Fruit fly (Drosophila melanogaster): ENCODE measurements around the gene CG4842.

CG4842 gene

DNA sequence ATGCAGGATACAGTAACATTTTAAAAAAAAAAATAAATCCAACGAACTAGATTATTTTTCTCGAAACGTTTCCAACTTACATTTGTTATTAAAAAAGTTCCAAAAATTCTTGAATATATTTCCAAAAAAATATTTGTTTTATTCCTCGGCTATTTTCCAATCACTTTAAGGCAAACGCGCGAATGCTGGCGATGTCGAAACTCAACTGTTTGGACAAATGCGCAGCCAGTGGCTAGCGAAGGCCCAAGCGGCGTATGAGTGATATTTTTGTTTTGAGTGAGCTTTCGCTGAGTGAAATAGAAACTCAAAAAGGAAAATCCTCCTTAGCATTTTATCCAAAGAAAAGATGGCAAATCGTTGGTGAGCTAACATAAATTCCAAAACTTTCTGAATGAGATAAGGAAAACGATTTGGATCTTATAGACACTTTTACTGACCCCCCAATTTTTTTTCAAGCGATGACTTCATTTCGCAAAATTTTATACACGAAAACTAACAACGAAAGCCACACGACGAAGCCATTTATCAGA lies 8.9 kb upstream of the CG4842 start, which contains the start of gene ringer:
TSS of gene ringer (minus strand) at position 210 of the 530 bp plus-strand sequence.
- TF ChIP-seq cyc (GFP tag; optimal IDR thresholded peaks at IDR 0.05), result no peak
- TF ChIP-seq Eip78C (GFP tag), result peak; percentile 71

DNA sequence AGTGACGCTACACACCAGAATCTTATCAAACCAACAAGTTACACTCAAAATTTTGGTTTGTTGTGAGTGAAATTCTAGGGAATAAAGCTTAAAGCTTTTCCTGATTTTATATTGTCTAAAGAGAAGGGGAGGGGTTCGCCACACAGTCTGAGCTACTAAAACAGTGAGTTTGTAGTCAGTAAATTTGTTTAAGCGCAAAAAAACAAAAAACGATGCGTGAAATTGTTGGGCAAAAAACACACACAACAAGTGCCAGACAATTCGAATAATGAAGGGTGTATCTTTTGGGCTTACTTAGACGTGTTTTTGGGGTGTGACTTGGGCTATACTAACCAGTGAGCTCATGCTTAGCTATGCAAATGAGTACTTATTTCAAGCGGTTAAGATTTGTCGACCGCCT lies 8.4 kb upstream of the CG4842 start:
- TF ChIP-seq fkh (GFP tag; optimal IDR thresholded peaks at IDR 0.05) (peak; percentile 70), svp (GFP tag) (no peak), Ets21C (GFP tag; optimal IDR thresholded peaks at IDR 0.05) (no peak), CG11762 (GFP tag; optimal IDR thresholded peaks at IDR 0.05; ENCODE audit: insufficient read depth) (no peak), CG6276 (GFP tag; optimal IDR thresholded peaks at IDR 0.05) (no peak), vri (GFP tag; optimal IDR thresholded peaks at IDR 0.05) (no peak), acj6 (GFP tag; optimal IDR thresholded peaks at IDR 0.05) (no peak), CG7368 (GFP tag; optimal IDR thresholded peaks at IDR 0.05) (no peak), spab (GFP tag; optimal IDR thresholded peaks at IDR 0.05) (no peak)

- TF ChIP-seq CG6792 (GFP tag; optimal IDR thresholded peaks at IDR 0.05) (peak; percentile 84), fkh (GFP tag; optimal IDR thresholded peaks at IDR 0.05) (no peak), CG6163 (GFP tag; IDR thresholded peaks at IDR 0.05) (peak; percentile 79), CG10669 (GFP tag; optimal IDR thresholded peaks at IDR 0.05) (peak; percentile 89), cyc (GFP tag; optimal IDR thresholded peaks at IDR 0.05) (peak; percentile 70), salr (GFP tag; optimal IDR thresholded peaks at IDR 0.05) (peak; percentile 79 to 86), lz (GFP tag; optimal IDR thresholded peaks at IDR 0.05) (peak; percentile 71), CG3919 (GFP tag; optimal IDR thresholded peaks at IDR 0.05) (peak; percentile 58), CG6808 (GFP tag; optimal IDR thresholded peaks at IDR 0.05) (peak; percentile 97), CG6854 (GFP tag; optimal IDR thresholded peaks at IDR 0.05) (peak; percentile 68), dac (GFP tag; optimal IDR thresholded peaks at IDR 0.05) (no peak), CG31627 (GFP tag; optimal IDR thresholded peaks at IDR 0.05) (peak; percentile 58), Lpt (GFP tag; optimal IDR thresholded peaks at IDR 0.05) (peak; percentile 39), Ets96B (tag; optimal IDR thresholded peaks at IDR 0.05) (peak; percentile 96), dsx (GFP tag; optimal IDR thresholded peaks at IDR 0.05; ENCODE audit: poor library complexity, severe bottlenecking) (peak; percentile 95), pdm3 (GFP tag; optimal IDR thresholded peaks at IDR 0.05) (peak; percentile 84), vri (GFP tag; optimal IDR thresholded peaks at IDR 0.05) (peak; percentile 22), Sox15 (GFP tag; optimal IDR thresholded peaks at IDR 0.05) (peak; percentile 75), Blimp-1 (GFP tag; optimal IDR thresholded peaks at IDR 0.05) (peak; percentile 27), CG11294 (GFP tag; IDR thresholded peaks at IDR 0.05) (peak; percentile 21; the same call in 1 of the 2 replicates), Met (GFP tag; optimal IDR thresholded peaks at IDR 0.05) (peak; percentile 74), fd85E (GFP tag; optimal IDR thresholded peaks at IDR 0.05) (peak; percentile 15), CG8632 (GFP tag; optimal IDR thresholded peaks at IDR 0.05) (peak; percentile 86), acj6 (GFP tag; optimal IDR thresholded peaks at IDR 0.05) (peak; percentile 92), net (GFP tag; optimal IDR thresholded peaks at IDR 0.05) (peak; percentile 69), topi (GFP tag; optimal IDR thresholded peaks at IDR 0.05) (peak; percentile 79), CG11902 (GFP tag; optimal IDR thresholded peaks at IDR 0.05) (peak; percentile 70), CG3032 (tag; optimal IDR thresholded peaks at IDR 0.05) (peak; percentile 97), achi (GFP tag; optimal IDR thresholded peaks at IDR 0.05) (peak; percentile 89), Hr4 (GFP tag; optimal IDR thresholded peaks at IDR 0.05) (peak; percentile 48), CG8119 (GFP tag; IDR thresholded peaks at IDR 0.05) (peak; percentile 72; the same call in 2 of the 3 replicates), spab (GFP tag; optimal IDR thresholded peaks at IDR 0.05) (peak; percentile 95), CG10631 (GFP tag; optimal IDR thresholded peaks at IDR 0.05) (peak; percentile 93), esn (GFP tag; optimal IDR thresholded peaks at IDR 0.05) (peak; percentile 80), Eip78C (GFP tag) (peak; percentile 96), svp (GFP tag) (peak; percentile 89), CG34406 (GFP tag; optimal IDR thresholded peaks at IDR 0.05) (peak; percentile 89), eg (GFP tag; IDR thresholded peaks at IDR 0.05) (0 out of 3 replicates have a peak, but pooled peaks have one; percentile 25), ss (GFP tag; optimal IDR thresholded peaks at IDR 0.05) (peak; percentile 95 to 97), Sox102F (GFP tag; optimal IDR thresholded peaks at IDR 0.05) (peak; percentile 66), CG32006 (GFP tag; optimal IDR thresholded peaks at IDR 0.05) (peak; percentile 71), Ets21C (GFP tag; optimal IDR thresholded peaks at IDR 0.05) (peak; percentile 38)
Measured at dm6 chr3L:16361200-16361815, 6.9 kb upstream of the CG4842 start.
